Worm (Caenorhabditis elegans) whole organism, L3 larva: ENCODE data around the gene clc-24.

ENCODE experiments used
- R02D3.7 ChIP-seq: fragments of 150-350 bp; optimal IDR thresholded peaks from 2 replicates; lab custom pipeline; 2014; ENCODE audit warnings: missing biosample characterization, missing genetic modification characterization
- ceh-16 ChIP-seq: sonication (generic microtip); optimal IDR thresholded peaks from 2 replicates; lab custom pipeline; 2017; ENCODE audit warnings: missing biosample characterization, missing genetic modification characterization
- ceh-28 ChIP-seq: fragments of 150-350 bp; optimal IDR thresholded peaks from 2 replicates; lab custom pipeline; 2014; ENCODE audit warnings: missing biosample characterization, missing genetic modification reagents, missing genetic modification characterization
- ceh-82 ChIP-seq: fragments of 150-350 bp; optimal IDR thresholded peaks from 2 replicates; lab custom pipeline; 2014; ENCODE audit warnings: missing biosample characterization, missing genetic modification characterization
- egl-5 ChIP-seq: fragments of 150-350 bp; optimal IDR thresholded peaks from 2 replicates; lab custom pipeline; 2017; ENCODE audit warnings: missing biosample characterization, missing genetic modification reagents, missing genetic modification characterization, inconsistent platforms
- elt-3 ChIP-seq, 3 experiments: fragments of 150-350 bp in 1 of 3; sonication (generic microtip) in 2 of 3; optimal IDR thresholded peaks; 2 replicates in 2 of 3; 4 replicates in 1 of 3; lab custom pipeline; 2014 to 2017; ENCODE audit warnings: missing biosample characterization in 3 of 3, missing genetic modification characterization in 3 of 3
- fkh-10 ChIP-seq: sonication (generic microtip); optimal IDR thresholded peaks from 2 replicates; lab custom pipeline; 2017; ENCODE audit warnings: missing biosample characterization, missing genetic modification reagents, missing genetic modification characterization
- fkh-2 ChIP-seq: fragments of 150-350 bp; optimal IDR thresholded peaks from 2 replicates; lab custom pipeline; 2014; ENCODE audit warnings: missing biosample characterization, missing genetic modification reagents, missing genetic modification characterization
- hmg-11 ChIP-seq: sonication (generic microtip); optimal IDR thresholded peaks from 2 replicates; lab custom pipeline; 2016; ENCODE audit warnings: missing genetic modification characterization, missing compliant biosample characterization
- jun-1 ChIP-seq: fragments of 150-350 bp; optimal IDR thresholded peaks from 2 replicates; lab custom pipeline; 2014; ENCODE audit warnings: missing biosample characterization, missing genetic modification reagents, missing genetic modification characterization
- nhr-237 ChIP-seq: fragments of 150-350 bp; optimal IDR thresholded peaks from 2 replicates; lab custom pipeline; 2014; ENCODE audit warnings: missing biosample characterization, missing genetic modification characterization
- nhr-25 ChIP-seq: sonication (generic microtip); optimal IDR thresholded peaks from 2 replicates; lab custom pipeline; 2017; ENCODE audit warnings: missing biosample characterization, missing genetic modification characterization
- nhr-28 ChIP-seq: fragments of 150-350 bp; optimal IDR thresholded peaks from 2 replicates; lab custom pipeline; 2014; ENCODE audit warnings: missing biosample characterization, missing genetic modification characterization
- pqm-1 ChIP-seq: fragments of 150-350 bp; optimal IDR thresholded peaks from 2 replicates; lab custom pipeline; 2017; ENCODE audit warnings: missing biosample characterization, missing genetic modification characterization, inconsistent platforms
- skn-1 ChIP-seq: fragments of 150-350 bp; optimal IDR thresholded peaks from 2 replicates; lab custom pipeline; 2014; ENCODE audit warnings: missing biosample characterization, missing genetic modification characterization
- tbx-2 ChIP-seq: sonication (generic microtip); optimal IDR thresholded peaks from 2 replicates; lab custom pipeline; 2016; ENCODE audit warnings: mild to moderate bottlenecking, missing genetic modification characterization, missing compliant biosample characterization
- unc-39 ChIP-seq: sonication (generic microtip); optimal IDR thresholded peaks from 4 replicates; lab custom pipeline; 2017; ENCODE audit warnings: missing biosample characterization, missing genetic modification characterization
- unc-62 ChIP-seq: fragments of 150-350 bp; sonication (generic microtip); optimal IDR thresholded peaks from 4 replicates; lab custom pipeline; 2014; ENCODE audit warnings: missing biosample characterization, missing genetic modification reagents, missing genetic modification characterization
- ztf-11 ChIP-seq: fragments of 150-350 bp; optimal IDR thresholded peaks from 2 replicates; lab custom pipeline; 2014; ENCODE audit warnings: missing biosample characterization, missing genetic modification characterization
- ztf-4 ChIP-seq: fragments of 150-350 bp; optimal IDR thresholded peaks from 2 replicates; lab custom pipeline; 2014; ENCODE audit warnings: missing biosample characterization, missing genetic modification characterization

The clc-24 gene

ce11 chrIII:1056989-1057687 lies 47.3 kb downstream of the clc-24 start:
- peak; percentile 85 for TF ChIP-seq ceh-28 (tag; lab: Kevin White, UChicago)

- no peak for TF ChIP-seq fkh-10 (GFP tag; lab: Kevin White, UChicago)
- no peak for TF ChIP-seq ztf-11
- peak; percentile 94 for TF ChIP-seq ceh-28 (tag; lab: Kevin White, UChicago)
- TF ChIP-seq, all 47 proteins: peak for 1
These were observed 48.2 kb downstream of the clc-24 start for ce11 chrIII:1058074-1058473.

ce11 chrIII:1058881-1059280 lies 49.0 kb downstream of the clc-24 start:
- no peak for TF ChIP-seq fkh-2 (tag; lab: Kevin White, UChicago)
- peak; percentile 57 for TF ChIP-seq ceh-28 (tag; lab: Kevin White, UChicago)
- TF ChIP-seq, all 47 proteins: peak for 1

- TF ChIP-seq ceh-16 = no peak
- no peak for TF ChIP-seq R02D3.7 (tag; lab: Kevin White, UChicago)
- TF ChIP-seq jun-1 = no peak
- no peak for TF ChIP-seq nhr-237 (tag; lab: Kevin White, UChicago)
- TF ChIP-seq tbx-2 (tag; lab: Kevin White, UChicago) = no peak
- no peak for TF ChIP-seq pqm-1 (tag; lab: Kevin White, UChicago)
- no peak for TF ChIP-seq hmg-11 (tag; lab: Kevin White, UChicago)
- no peak for TF ChIP-seq skn-1
- TF ChIP-seq unc-62 (GFP tag; lab: Kevin White, UChicago) = no peak
- TF ChIP-seq elt-3 (tag; optimal IDR thresholded peaks at IDR 0.05; lab: Kevin White, UChicago) = no peak
- TF ChIP-seq unc-39 = no peak
- TF ChIP-seq egl-5 (tag; lab: Kevin White, UChicago) = no peak
- no peak for TF ChIP-seq nhr-25 (tag; lab: Kevin White, UChicago)
- no peak for TF ChIP-seq ceh-82 (tag; lab: Kevin White, UChicago)
- TF ChIP-seq ztf-4 (tag; lab: Kevin White, UChicago) = no peak
- no peak for TF ChIP-seq nhr-28 (tag; lab: Kevin White, UChicago)
- TF ChIP-seq, all 47 proteins: peak for 0
These were observed 50.1 kb downstream of the clc-24 start, which contains the start of gene BE0003N10.6 for ce11 chrIII:1059961-1060360. TSS of gene BE0003N10.6 (minus strand) at chrIII:1060061.
